Fruit fly (Drosophila melanogaster) Kc167 (cell line): ENCODE results near the gene CG13639.

Experiments
- Sin3A ChIP-seq: fragments of >200 bp; optimal IDR thresholded peaks from 2 replicates; lab custom pipeline; 2018; ENCODE audit warnings: missing external identifiers
- h ChIP-seq: fragments of >200 bp; optimal IDR thresholded peaks from 3 replicates; lab custom pipeline; 2018; ENCODE audit warnings: missing external identifiers
- insv ChIP-seq: fragments of >200 bp; optimal IDR thresholded peaks from 3 replicates; lab custom pipeline; 2018; ENCODE audit warnings: missing external identifiers
- psq ChIP-seq: fragments of >200 bp; optimal IDR thresholded peaks from 2 replicates; lab custom pipeline; 2017; ENCODE audit warnings: missing external identifiers

- TF ChIP-seq insv: no peak
- no peak for TF ChIP-seq h (lab: Kevin White, UChicago)
- no peak for TF ChIP-seq Sin3A
- no peak for TF ChIP-seq psq
Measured at dm6 chr3R:24813637-24814301, 46.4 kb downstream of the CG13639 start, which contains the start of the genes lili and CG34150.
